Worm (Caenorhabditis elegans) whole organism, L4 larva: Measurements from ENCODE around the gene E02C12.11.

Experiments used
- F44E2.7 ChIP-seq: fragments of 200-800 bp; sonication (Bioruptor generic); IDR thresholded peaks from 2 replicates; pipeline ENCODE4 v2.1.2; 2022; ENCODE audit warnings: missing genetic modification characterization, missing compliant biosample characterization
- R02D3.7 ChIP-seq: fragments of 150-350 bp; sonication (generic microtip); optimal IDR thresholded peaks from 3 replicates; lab custom pipeline; 2014; ENCODE audit warnings: missing biosample characterization, missing genetic modification characterization
- T20F7.1 ChIP-seq: fragments of 200-800 bp; sonication (Bioruptor generic); optimal IDR thresholded peaks from 2 replicates; lab custom pipeline; 2018; ENCODE audit warnings: mild to moderate bottlenecking, missing genetic modification characterization, missing compliant biosample characterization
- Y48G9A.11 ChIP-seq: fragments of 200-800 bp; sonication (Bioruptor generic); IDR thresholded peaks from 2 replicates; pipeline ENCODE4 v1.3.6; 2022; ENCODE audit warnings: missing genetic modification reagents, missing genetic modification characterization, missing compliant biosample characterization
- aha-1 ChIP-seq: fragments of 150-350 bp; peaks from one replicate; lab custom pipeline; 2014; ENCODE audit warnings: missing biosample characterization, missing genetic modification characterization
- aly-2 ChIP-seq: sonication (generic microtip); optimal IDR thresholded peaks from 2 replicates; lab custom pipeline; 2018; ENCODE audit warnings: missing biosample characterization, missing genetic modification characterization
- attf-4 ChIP-seq: sonication (generic microtip); optimal IDR thresholded peaks from 3 replicates; lab custom pipeline; 2017; ENCODE audit warnings: missing biosample characterization, missing genetic modification characterization
- ceh-20 ChIP-seq: fragments of 200-800 bp; sonication (Bioruptor generic); IDR thresholded peaks from 2 replicates; pipeline ENCODE4 v1.3.6; 2022; ENCODE audit warnings: missing genetic modification reagents, missing genetic modification characterization, missing compliant biosample characterization
- ceh-28 ChIP-seq: fragments of 150-350 bp; optimal IDR thresholded peaks from 2 replicates; lab custom pipeline; 2014; ENCODE audit warnings: missing biosample characterization, missing genetic modification reagents, missing genetic modification characterization
- cey-2 ChIP-seq: sonication (generic microtip); optimal IDR thresholded peaks from 3 replicates; lab custom pipeline; 2017; ENCODE audit warnings: missing genetic modification characterization, mild to moderate bottlenecking, missing compliant biosample characterization, antibody characterized with exemption, borderline replicate concordance; ENCODE audit not compliant: insufficient read depth
- daf-12 ChIP-seq: fragments of 150-350 bp; optimal IDR thresholded peaks from 2 replicates; lab custom pipeline; 2014; ENCODE audit warnings: missing biosample characterization, missing genetic modification reagents, missing genetic modification characterization
- daf-16 ChIP-seq, 3 experiments: sonication (generic microtip); optimal IDR thresholded peaks; 2 replicates each; lab custom pipeline; 2016 to 2017; ENCODE audit warnings: missing genetic modification characterization in 3 of 3, missing genetic modification reagents in 3 of 3, mild to moderate bottlenecking in 2 of 3, missing compliant biosample characterization in 2 of 3, missing biosample characterization in 1 of 3, moderate library complexity in 1 of 3
- daf-19 ChIP-seq: fragments of 200-800 bp; sonication (Bioruptor generic); conservative IDR thresholded peaks from 2 replicates; pipeline ENCODE4 v1.3.6; 2022; ENCODE audit warnings: missing genetic modification characterization, missing compliant biosample characterization
- dmd-9 ChIP-seq: fragments of 200-800 bp; sonication (Bioruptor generic); IDR thresholded peaks from 2 replicates; pipeline ENCODE4 v1.3.6; 2022; ENCODE audit warnings: missing genetic modification reagents, missing genetic modification characterization, missing compliant biosample characterization
- dpl-1 ChIP-seq: fragments of 150-350 bp; optimal IDR thresholded peaks from 2 replicates; lab custom pipeline; 2014; ENCODE audit warnings: missing biosample characterization, missing genetic modification reagents, missing genetic modification characterization
- dve-1 ChIP-seq: sonication (generic microtip); optimal IDR thresholded peaks from 2 replicates; lab custom pipeline; 2017; ENCODE audit warnings: antibody characterized with exemption, mild to moderate bottlenecking, missing genetic modification characterization, missing compliant biosample characterization; ENCODE audit not compliant: insufficient read depth
- gei-8 ChIP-seq: fragments of 200-800 bp; sonication (Bioruptor generic); optimal IDR thresholded peaks from 2 replicates; lab custom pipeline; 2018; ENCODE audit warnings: mild to moderate bottlenecking, missing genetic modification characterization, missing compliant biosample characterization
- hif-1 ChIP-seq, 2 experiments: sonication (generic microtip); optimal IDR thresholded peaks; 2 replicates each; lab custom pipeline; 2016 to 2017; ENCODE audit warnings: missing compliant biosample characterization in 2 of 2, missing genetic modification characterization in 2 of 2, missing genetic modification reagents in 2 of 2, missing genotype in 2 of 2, mild to moderate bottlenecking in 1 of 2
- hlh-30 ChIP-seq: sonication (generic microtip); optimal IDR thresholded peaks from 2 replicates; lab custom pipeline; 2017; ENCODE audit warnings: antibody characterized with exemption, mild to moderate bottlenecking, missing genetic modification characterization, missing compliant biosample characterization; ENCODE audit not compliant: insufficient read depth
- hmg-1.1 ChIP-seq: fragments of 200-800 bp; sonication (Bioruptor generic); IDR thresholded peaks from 2 replicates; pipeline ENCODE4 v1.3.6; 2022; ENCODE audit warnings: missing genetic modification reagents, missing genetic modification characterization, missing compliant biosample characterization
- jun-1 ChIP-seq: fragments of 150-350 bp; optimal IDR thresholded peaks from 2 replicates; lab custom pipeline; 2014; ENCODE audit warnings: missing biosample characterization, missing genetic modification reagents, missing genetic modification characterization
- lim-7 ChIP-seq: fragments of 200-800 bp; sonication (Bioruptor generic); IDR thresholded peaks from 2 replicates; pipeline ENCODE4 v1.3.6; 2022; ENCODE audit warnings: missing genetic modification characterization, missing compliant biosample characterization
- lin-13 ChIP-seq: fragments of 150-350 bp; optimal IDR thresholded peaks from 2 replicates; lab custom pipeline; 2014; ENCODE audit warnings: missing biosample characterization, missing genetic modification reagents, missing genetic modification characterization
- lin-29 ChIP-seq: fragments of 200-800 bp; sonication (Bioruptor generic); IDR thresholded peaks from 2 replicates; pipeline ENCODE4 v1.3.6; 2022; ENCODE audit warnings: missing genetic modification reagents, missing genetic modification characterization, missing compliant biosample characterization
- lin-39 ChIP-seq: fragments of 150-350 bp; optimal IDR thresholded peaks from 2 replicates; lab custom pipeline; 2014; ENCODE audit warnings: missing biosample characterization, missing genetic modification reagents, missing genetic modification characterization
- lir-3 ChIP-seq: sonication (generic microtip); optimal IDR thresholded peaks from 2 replicates; lab custom pipeline; 2016; ENCODE audit warnings: mild to moderate bottlenecking, missing genetic modification characterization, missing compliant biosample characterization
- mep-1 ChIP-seq: fragments of 150-350 bp; sonication (generic microtip); optimal IDR thresholded peaks from 3 replicates; lab custom pipeline; 2014; ENCODE audit warnings: missing biosample characterization, missing genetic modification characterization
- mxl-2 ChIP-seq: fragments of 200-800 bp; sonication (Bioruptor generic); conservative IDR thresholded peaks from 2 replicates; pipeline ENCODE4 v1.3.6; 2022; ENCODE audit warnings: missing genetic modification reagents, missing genetic modification characterization, missing compliant biosample characterization
- mxl-3 ChIP-seq: fragments of 200-800 bp; sonication (Bioruptor generic); optimal IDR thresholded peaks from 2 replicates; lab custom pipeline; 2018; ENCODE audit warnings: mild to moderate bottlenecking, missing genetic modification characterization, missing compliant biosample characterization
- nhr-111 ChIP-seq: fragments of 200-800 bp; sonication (Bioruptor generic); optimal IDR thresholded peaks from 2 replicates; lab custom pipeline; 2018; ENCODE audit warnings: mild to moderate bottlenecking, missing genetic modification characterization, missing compliant biosample characterization
- nhr-28 ChIP-seq: fragments of 150-350 bp; optimal IDR thresholded peaks from 2 replicates; lab custom pipeline; 2014; ENCODE audit warnings: missing biosample characterization, missing genetic modification characterization
- nhr-6 ChIP-seq: fragments of 150-350 bp; optimal IDR thresholded peaks from 2 replicates; lab custom pipeline; 2014; ENCODE audit warnings: missing biosample characterization, missing genetic modification characterization
- nhr-76 ChIP-seq: fragments of 150-350 bp; optimal IDR thresholded peaks from 2 replicates; lab custom pipeline; 2014; ENCODE audit warnings: missing biosample characterization, missing genetic modification characterization
- nhr-77 ChIP-seq: fragments of 150-350 bp; optimal IDR thresholded peaks from 2 replicates; lab custom pipeline; 2014; ENCODE audit warnings: missing biosample characterization, missing genetic modification characterization
- rbr-2 ChIP-seq: sonication (generic microtip); optimal IDR thresholded peaks from 2 replicates; lab custom pipeline; 2016; ENCODE audit warnings: missing genotype, missing genetic modification characterization, missing compliant biosample characterization
- skn-1 ChIP-seq: fragments of 150-350 bp; optimal IDR thresholded peaks from 2 replicates; lab custom pipeline; 2014; ENCODE audit warnings: missing biosample characterization, missing genetic modification characterization
- snpc-4 ChIP-seq: fragments of 150-350 bp; optimal IDR thresholded peaks from 2 replicates; lab custom pipeline; 2014; ENCODE audit warnings: missing biosample characterization, missing genetic modification characterization
- spr-1 ChIP-seq: sonication (generic microtip); optimal IDR thresholded peaks from 2 replicates; lab custom pipeline; 2016; ENCODE audit warnings: mild to moderate bottlenecking, missing genetic modification characterization, missing compliant biosample characterization
- spr-3 ChIP-seq: fragments of 200-800 bp; sonication (Bioruptor generic); optimal IDR thresholded peaks from 2 replicates; lab custom pipeline; 2018; ENCODE audit warnings: mild to moderate bottlenecking, missing genetic modification characterization, missing compliant biosample characterization
- tra-1 ChIP-seq: fragments of 200-800 bp; sonication (Bioruptor generic); IDR thresholded peaks from 2 replicates; pipeline ENCODE4 v1.3.6; 2022; ENCODE audit warnings: missing genetic modification reagents, missing genetic modification characterization, missing compliant biosample characterization
- unc-130 ChIP-seq: sonication (generic microtip); optimal IDR thresholded peaks from 2 replicates; lab custom pipeline; 2016; ENCODE audit warnings: missing genetic modification reagents, missing genetic modification characterization, missing compliant biosample characterization
- unc-39 ChIP-seq: sonication (generic microtip); optimal IDR thresholded peaks from 2 replicates; lab custom pipeline; 2017; ENCODE audit warnings: missing biosample characterization, missing genetic modification characterization
- zag-1 ChIP-seq: fragments of 150-350 bp; optimal IDR thresholded peaks from 2 replicates; lab custom pipeline; 2014; ENCODE audit warnings: missing biosample characterization, missing genetic modification characterization
- zfp-2 ChIP-seq: sonication (generic microtip); optimal IDR thresholded peaks from 2 replicates; lab custom pipeline; 2016; ENCODE audit warnings: mild to moderate bottlenecking, missing genetic modification characterization, missing compliant biosample characterization
- zfp-3 ChIP-seq: fragments of 200-800 bp; sonication (Bioruptor generic); conservative IDR thresholded peaks from 2 replicates; pipeline ENCODE4 v1.3.6; 2022; ENCODE audit warnings: missing genetic modification reagents, missing genetic modification characterization, missing compliant biosample characterization

E02C12.11 gene

DNA sequence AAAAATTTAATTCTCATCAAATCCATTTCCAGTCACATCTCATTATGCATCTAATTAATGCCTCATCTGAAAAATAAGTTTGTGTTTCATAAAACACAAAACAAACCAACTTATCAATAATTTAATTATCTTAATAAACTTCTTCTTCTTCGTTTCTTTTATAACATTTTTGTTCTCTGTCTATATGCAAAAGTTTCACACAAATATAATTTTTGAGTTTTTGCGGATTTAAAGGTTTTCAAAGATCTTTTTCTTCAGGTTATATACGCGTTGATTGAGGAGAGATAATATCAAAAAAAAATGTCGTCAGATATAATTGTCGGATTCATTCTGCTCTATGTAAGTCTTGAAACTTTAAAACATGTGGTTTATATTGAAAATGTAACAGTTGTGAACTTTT is 30.0 kb downstream of the E02C12.11 start, which contains the start of gene srx-47:
Gene srx-47 (plus strand): TSS at position 301 of the 400 bp plus-strand sequence.
- TF ChIP-seq hif-1 (tag; optimal IDR thresholded peaks at IDR 0.05; lab: Kevin White, UChicago), result no peak
- TF ChIP-seq zfp-2, result no peak
- TF ChIP-seq spr-3 (GFP tag; lab: Kevin White, UChicago), result no peak
- TF ChIP-seq tra-1 (GFP tag; lab: Robert Waterston, UW), result no peak
- TF ChIP-seq lim-7 (GFP tag; lab: Robert Waterston, UW), result no peak
- no peak for TF ChIP-seq dmd-9 (GFP tag; lab: Robert Waterston, UW)
- no peak for TF ChIP-seq nhr-76 (tag; lab: Kevin White, UChicago)
- TF ChIP-seq zag-1, result no peak
- TF ChIP-seq, all 104 proteins: peak for 0

DNA sequence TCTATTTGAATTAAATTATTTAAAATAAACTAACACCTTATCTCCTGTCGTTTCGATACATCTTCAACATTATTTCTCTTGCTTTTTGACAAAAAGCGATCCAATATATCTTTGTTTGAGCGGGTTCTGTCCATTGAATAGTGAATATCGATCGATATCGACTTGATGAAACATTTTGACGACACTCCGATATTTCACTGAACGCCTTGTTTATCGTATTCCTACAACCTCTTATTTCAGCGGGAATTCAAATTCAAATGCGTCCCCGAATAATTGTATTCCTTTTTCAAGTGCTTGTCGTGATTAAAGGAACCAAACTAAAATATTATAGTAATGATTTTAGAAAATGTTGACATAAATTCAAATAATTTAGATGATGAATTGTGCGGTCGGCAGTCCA is 32.9 kb downstream of the E02C12.11 start, which contains the start of the genes K07B1.7 and try-5:
Gene K07B1.7 (minus strand): TSS at position 159 of the 400 bp plus-strand sequence.
Gene try-5 (plus strand): TSS at position 241 of the 400 bp plus-strand sequence.
- TF ChIP-seq nhr-28, result peak; percentile 29
- TF ChIP-seq dve-1 (tag; lab: Kevin White, UChicago), result peak; percentile 30
- peak; percentile 95 for TF ChIP-seq dpl-1 (GFP tag; lab: Kevin White, UChicago)
- peak; percentile 10 for TF ChIP-seq aha-1
- no peak for TF ChIP-seq daf-16 (GFP tag; optimal IDR thresholded peaks at IDR 0.05; lab: Kevin White, UChicago)
- peak; percentile 37 for TF ChIP-seq daf-16 (tag; optimal IDR thresholded peaks at IDR 0.05; lab: Kevin White, UChicago)
- no peak for TF ChIP-seq mxl-2 (GFP tag; lab: Robert Waterston, UW)
- TF ChIP-seq nhr-6 (tag; lab: Kevin White, UChicago), result peak; percentile 27
- peak; percentile 60 for TF ChIP-seq hlh-30
- TF ChIP-seq ceh-28, result peak; percentile 69
- 0 out of 2 replicates have a peak, but pooled peaks have one; percentile 21 for TF ChIP-seq hmg-1.1 (GFP tag; lab: Robert Waterston, UW)
- TF ChIP-seq rbr-2 (tag; lab: Kevin White, UChicago), result peak; percentile 23
- TF ChIP-seq Y48G9A.11, result peak; percentile 93
- no peak for TF ChIP-seq F44E2.7 (GFP tag; lab: Robert Waterston, UW)
- TF ChIP-seq T20F7.1 (GFP tag; lab: Kevin White, UChicago), result peak; percentile 97
- no peak for TF ChIP-seq mxl-3 (GFP tag; lab: Kevin White, UChicago)
- no peak for TF ChIP-seq attf-4 (tag; lab: Kevin White, UChicago)
- no peak for TF ChIP-seq zfp-2
- TF ChIP-seq R02D3.7 (tag; lab: Kevin White, UChicago), result peak; percentile 83

DNA sequence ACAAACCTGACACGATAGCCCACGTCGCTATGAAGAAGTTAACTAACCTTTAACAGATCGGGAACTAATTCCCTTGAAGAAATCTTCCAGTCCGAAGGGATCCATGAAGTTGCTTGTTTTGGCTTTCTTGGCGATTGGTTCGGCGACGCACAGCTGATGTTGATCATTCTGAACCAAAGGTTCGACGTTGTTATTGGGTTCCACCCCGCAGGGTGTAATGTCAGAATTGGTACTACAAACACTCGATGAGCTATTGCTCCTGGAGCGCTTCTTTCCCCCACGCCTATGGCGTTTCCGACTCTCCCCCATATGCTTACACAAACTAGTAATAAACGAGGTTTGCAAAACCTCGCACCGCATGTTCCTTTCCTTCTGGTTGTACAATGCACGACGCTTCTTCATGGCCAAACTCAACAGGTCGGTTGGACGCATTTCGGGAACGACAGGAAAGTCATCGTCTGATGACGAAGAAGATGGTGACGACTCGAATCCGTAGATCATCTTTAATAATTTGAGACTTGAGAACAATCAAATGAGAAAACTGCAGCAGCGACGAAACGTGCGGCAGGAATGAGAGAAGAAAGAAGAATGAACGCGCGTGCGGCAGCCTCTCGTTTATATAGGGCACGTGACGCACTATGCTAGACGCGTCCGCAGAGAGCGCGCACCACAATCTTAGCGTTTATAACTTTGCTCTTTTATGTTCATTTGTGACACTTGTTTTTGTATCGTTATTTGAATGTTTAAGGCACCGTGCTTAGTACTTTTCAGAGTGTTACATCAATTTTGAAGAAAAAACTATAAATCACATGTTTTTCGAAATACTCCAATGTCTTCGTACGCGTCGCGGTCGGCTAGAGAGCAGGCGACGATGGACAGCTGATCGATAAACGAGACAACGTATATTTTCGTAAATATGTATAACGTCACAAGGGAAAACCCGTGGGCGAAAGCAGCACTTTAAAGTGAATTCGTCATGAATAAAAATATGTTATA is 35.8 kb downstream of the E02C12.11 start, which contains the start of gene tos-1:
Gene tos-1 (minus strand): TSS at position 575 of the 996 bp plus-strand sequence.
- TF ChIP-seq unc-130 (GFP tag; lab: Kevin White, UChicago) (peak; percentile 58), nhr-76 (tag; lab: Kevin White, UChicago) (peak; percentile 65), R02D3.7 (tag; lab: Kevin White, UChicago) (no peak), jun-1 (tag; lab: Kevin White, UChicago) (peak; percentile 94), aly-2 (tag; lab: Kevin White, UChicago) (peak; percentile 49), lin-13 (GFP tag; lab: Kevin White, UChicago) (peak; percentile 91), cey-2 (tag; lab: Kevin White, UChicago) (peak; percentile 43), ceh-20 (GFP tag; lab: Robert Waterston, UW) (peak; percentile 100), skn-1 (no peak), gei-8 (GFP tag; lab: Kevin White, UChicago) (peak; percentile 95), daf-19 (GFP tag; lab: Robert Waterston, UW) (peak; percentile 87), lin-29 (GFP tag; lab: Robert Waterston, UW) (peak; percentile 91), daf-12 (tag; lab: Kevin White, UChicago) (no peak), F44E2.7 (GFP tag; lab: Robert Waterston, UW) (no peak), unc-39 (tag; lab: Kevin White, UChicago) (peak; percentile 63), mep-1 (tag; lab: Kevin White, UChicago) (peak; percentile 98), nhr-77 (tag; lab: Kevin White, UChicago) (peak; percentile 96), nhr-111 (no peak), snpc-4 (tag; lab: Kevin White, UChicago) (peak; percentile 33), zfp-3 (GFP tag; lab: Robert Waterston, UW) (peak; percentile 98), zfp-2 (peak; percentile 88), lin-39 (tag; lab: Kevin White, UChicago) (peak; percentile 46), spr-1 (peak; percentile 90), lir-3 (peak; percentile 51)
